Worm (Caenorhabditis elegans) whole organism, L2 larva: Measurements from ENCODE around the gene idpc-3.

Source experiments
- C34F6.9 ChIP-seq: fragments of 150-350 bp; optimal IDR thresholded peaks from 2 replicates; lab custom pipeline; 2014; ENCODE audit warnings: missing biosample characterization, missing genetic modification characterization
- F13H6.1 ChIP-seq: sonication (generic microtip); optimal IDR thresholded peaks from 2 replicates; lab custom pipeline; 2016; ENCODE audit warnings: missing genetic modification characterization, missing compliant biosample characterization
- Y55F3AM.14 ChIP-seq: fragments of 200-800 bp; sonication (Bioruptor generic); optimal IDR thresholded peaks from 2 replicates; lab custom pipeline; 2018; ENCODE audit warnings: mild to moderate bottlenecking, missing genetic modification characterization, missing compliant biosample characterization
- ZK546.5 ChIP-seq: sonication (generic microtip); optimal IDR thresholded peaks from 2 replicates; lab custom pipeline; 2017; ENCODE audit warnings: missing biosample characterization, missing genetic modification characterization
- alr-1 ChIP-seq: fragments of 150-350 bp; optimal IDR thresholded peaks from 2 replicates; lab custom pipeline; 2014; ENCODE audit warnings: missing biosample characterization, missing genetic modification characterization
- aly-2 ChIP-seq: fragments of 150-350 bp; optimal IDR thresholded peaks from 2 replicates; lab custom pipeline; 2014; ENCODE audit warnings: missing biosample characterization, missing genetic modification characterization
- ceh-82 ChIP-seq: fragments of 150-350 bp; optimal IDR thresholded peaks from 2 replicates; lab custom pipeline; 2014; ENCODE audit warnings: missing biosample characterization, missing genetic modification characterization
- crh-2 ChIP-seq: sonication (generic microtip); optimal IDR thresholded peaks from 2 replicates; lab custom pipeline; 2017; ENCODE audit warnings: missing biosample characterization, missing genetic modification characterization
- dmd-4 ChIP-seq: sonication (generic microtip); optimal IDR thresholded peaks from 2 replicates; lab custom pipeline; 2017; ENCODE audit warnings: missing biosample characterization, missing genetic modification characterization
- elt-1 ChIP-seq: fragments of 150-350 bp; optimal IDR thresholded peaks from 2 replicates; lab custom pipeline; 2014; ENCODE audit warnings: missing biosample characterization, missing genetic modification characterization
- elt-3 ChIP-seq: sonication (generic microtip); optimal IDR thresholded peaks from 2 replicates; lab custom pipeline; 2017; ENCODE audit warnings: missing biosample characterization, missing genetic modification characterization
- fos-1 ChIP-seq: fragments of 150-350 bp; optimal IDR thresholded peaks from 2 replicates; lab custom pipeline; 2014; ENCODE audit warnings: missing biosample characterization, missing genetic modification characterization
- gmeb-1 ChIP-seq: fragments of 150-350 bp; optimal IDR thresholded peaks from 2 replicates; lab custom pipeline; 2014; ENCODE audit warnings: missing biosample characterization, missing genetic modification characterization
- lin-11 ChIP-seq: fragments of 150-350 bp; sonication (generic microtip); optimal IDR thresholded peaks from 2 replicates; lab custom pipeline; 2014; ENCODE audit warnings: missing biosample characterization, missing genetic modification characterization, inconsistent platforms, mixed read lengths
- lin-39 ChIP-seq: fragments of 150-350 bp; optimal IDR thresholded peaks from 2 replicates; lab custom pipeline; 2014; ENCODE audit warnings: missing biosample characterization, missing genetic modification reagents, missing genetic modification characterization
- mab-5 ChIP-seq: fragments of 150-350 bp; optimal IDR thresholded peaks from 2 replicates; lab custom pipeline; 2014; ENCODE audit warnings: missing biosample characterization, missing genetic modification characterization
- mbf-1 ChIP-seq: sonication (generic microtip); optimal IDR thresholded peaks from 2 replicates; lab custom pipeline; 2017; ENCODE audit warnings: missing biosample characterization, missing genetic modification characterization
- mdl-1 ChIP-seq, 2 experiments: fragments of 150-350 bp in 1 of 2; sonication (generic microtip) in 1 of 2; optimal IDR thresholded peaks; 2 replicates each; lab custom pipeline; 2017; ENCODE audit warnings: missing biosample characterization in 2 of 2, missing genetic modification characterization in 2 of 2
- nhr-11 ChIP-seq: fragments of 150-350 bp; optimal IDR thresholded peaks from 2 replicates; lab custom pipeline; 2014; ENCODE audit warnings: missing biosample characterization, missing genetic modification characterization
- nhr-12 ChIP-seq: fragments of 150-350 bp; optimal IDR thresholded peaks from 2 replicates; lab custom pipeline; 2014; ENCODE audit warnings: missing biosample characterization, missing genetic modification characterization
- nhr-21 ChIP-seq: fragments of 150-350 bp; optimal IDR thresholded peaks from 2 replicates; lab custom pipeline; 2014; ENCODE audit warnings: missing biosample characterization, missing genetic modification characterization
- nhr-23 ChIP-seq: fragments of 150-350 bp; optimal IDR thresholded peaks from 2 replicates; lab custom pipeline; 2014; ENCODE audit warnings: missing biosample characterization, missing genetic modification reagents, missing genetic modification characterization
- nhr-237 ChIP-seq: fragments of 150-350 bp; optimal IDR thresholded peaks from 2 replicates; lab custom pipeline; 2014; ENCODE audit warnings: missing biosample characterization, missing genetic modification characterization
- nhr-25 ChIP-seq: fragments of 150-350 bp; sonication (generic microtip); optimal IDR thresholded peaks from 3 replicates; lab custom pipeline; 2014; ENCODE audit warnings: missing biosample characterization, missing genetic modification characterization
- peb-1 ChIP-seq: fragments of 150-350 bp; optimal IDR thresholded peaks from 2 replicates; lab custom pipeline; 2014; ENCODE audit warnings: missing biosample characterization, missing genetic modification characterization
- skn-1 ChIP-seq: sonication (generic microtip); optimal IDR thresholded peaks from 2 replicates; lab custom pipeline; 2017; ENCODE audit warnings: missing biosample characterization, missing genetic modification characterization
- sma-3 ChIP-seq: sonication (generic microtip); optimal IDR thresholded peaks from 2 replicates; lab custom pipeline; 2016; ENCODE audit warnings: missing genetic modification reagents, missing genetic modification characterization, missing compliant biosample characterization
- sma-9 ChIP-seq, 2 experiments: fragments of 150-350 bp in 1 of 2; sonication (generic microtip) in 1 of 2; optimal IDR thresholded peaks; 2 replicates each; lab custom pipeline; 2014 to 2016; ENCODE audit warnings: missing genetic modification characterization in 2 of 2, mild to moderate bottlenecking in 1 of 2, missing biosample characterization in 1 of 2, missing compliant biosample characterization in 1 of 2, missing genetic modification reagents in 1 of 2, moderate library complexity in 1 of 2
- snpc-4 ChIP-seq: fragments of 150-350 bp; optimal IDR thresholded peaks from 2 replicates; lab custom pipeline; 2014; ENCODE audit warnings: missing biosample characterization, missing genetic modification characterization
- unc-39 ChIP-seq: fragments of 150-350 bp; optimal IDR thresholded peaks from 2 replicates; lab custom pipeline; 2014; ENCODE audit warnings: missing biosample characterization, missing genetic modification characterization
- unc-62 ChIP-seq: fragments of 150-350 bp; optimal IDR thresholded peaks from 2 replicates; lab custom pipeline; 2014; ENCODE audit warnings: missing biosample characterization, missing genetic modification reagents, missing genetic modification characterization
- zag-1 ChIP-seq: fragments of 150-350 bp; optimal IDR thresholded peaks from 2 replicates; lab custom pipeline; 2014; ENCODE audit warnings: missing biosample characterization, missing genetic modification characterization
- ztf-11 ChIP-seq: sonication (generic microtip); optimal IDR thresholded peaks from 2 replicates; lab custom pipeline; 2017; ENCODE audit warnings: missing biosample characterization, missing genetic modification characterization
- ztf-4 ChIP-seq: fragments of 150-350 bp; optimal IDR thresholded peaks from 2 replicates; lab custom pipeline; 2014; ENCODE audit warnings: missing biosample characterization, missing genetic modification characterization

The idpc-3 gene

ce11 chrV:9625604-9626446 is 3.2 kb downstream of the idpc-3 start, which contains the start of gene T06E4.7:
T06E4.7 (plus strand) TSS chrV:9626396.
- TF ChIP-seq lin-11 (tag; lab: Kevin White, UChicago) (no peak), crh-2 (tag; lab: Kevin White, UChicago) (no peak), lin-39 (tag; lab: Kevin White, UChicago) (no peak), fos-1 (no peak), mbf-1 (tag; lab: Kevin White, UChicago) (no peak), sma-3 (GFP tag; lab: Kevin White, UChicago) (no peak), Y55F3AM.14 (GFP tag; lab: Kevin White, UChicago) (no peak), unc-62 (GFP tag; lab: Kevin White, UChicago) (no peak), nhr-21 (tag; lab: Kevin White, UChicago) (no peak), sma-9 (GFP tag; optimal IDR thresholded peaks at IDR 0.05; lab: Kevin White, UChicago) (no peak), sma-9 (tag; optimal IDR thresholded peaks at IDR 0.05; lab: Kevin White, UChicago) (no peak), elt-3 (no peak), ceh-82 (tag; lab: Kevin White, UChicago) (no peak), nhr-11 (no peak), nhr-237 (tag; lab: Kevin White, UChicago) (no peak), nhr-23 (no peak), peb-1 (tag; lab: Kevin White, UChicago) (no peak), ztf-11 (tag; lab: Kevin White, UChicago) (no peak), F13H6.1 (tag; lab: Kevin White, UChicago) (no peak)

ce11 chrV:9625122-9625521 is 3.9 kb downstream of the idpc-3 start, which contains the start of gene idpc-4:
idpc-4 (plus strand) TSS chrV:9625422.
- TF ChIP-seq ztf-4 (tag; lab: Kevin White, UChicago) (no peak), alr-1 (tag; lab: Kevin White, UChicago) (no peak), nhr-25 (tag; lab: Kevin White, UChicago) (no peak), mdl-1 (tag; optimal IDR thresholded peaks at IDR 0.05; lab: Kevin White, UChicago) (no peak)

ce11 chrV:9622834-9623233 is 6.2 kb downstream of the idpc-3 start, which contains the start of gene idpc-5:
idpc-5 (minus strand) TSS chrV:9622934.
- TF ChIP-seq mab-5 (tag; lab: Kevin White, UChicago) (no peak), ZK546.5 (tag; lab: Kevin White, UChicago) (no peak), sma-9 (GFP tag; optimal IDR thresholded peaks at IDR 0.05; lab: Kevin White, UChicago) (no peak), sma-9 (tag; optimal IDR thresholded peaks at IDR 0.05; lab: Kevin White, UChicago) (no peak), C34F6.9 (no peak), peb-1 (tag; lab: Kevin White, UChicago) (no peak), zag-1 (tag; lab: Kevin White, UChicago) (no peak), unc-39 (no peak), unc-62 (GFP tag; lab: Kevin White, UChicago) (no peak), mdl-1 (tag; optimal IDR thresholded peaks at IDR 0.05; lab: Kevin White, UChicago) (no peak), lin-39 (tag; lab: Kevin White, UChicago) (no peak), ztf-4 (tag; lab: Kevin White, UChicago) (no peak)

DNA sequence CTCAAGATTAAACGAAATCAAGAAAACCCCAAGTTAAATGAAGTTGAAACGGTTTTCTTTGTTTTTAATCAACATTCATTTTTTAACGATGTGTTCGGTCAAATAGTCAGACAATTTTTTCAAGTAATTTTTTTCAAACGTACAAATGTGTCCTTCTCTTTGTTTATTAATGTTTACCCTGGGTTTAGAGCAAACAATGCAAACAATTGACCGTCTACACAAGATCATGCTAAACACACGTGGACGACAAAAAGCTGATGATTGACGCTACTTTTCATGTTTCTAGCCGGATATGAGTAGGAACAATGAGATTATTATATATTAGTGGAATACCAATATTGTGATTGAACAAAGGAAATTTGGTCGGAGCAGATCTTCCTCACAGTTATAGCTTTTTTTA is 7.6 kb downstream of the idpc-3 start:
- no peak for TF ChIP-seq nhr-12 (tag; lab: Kevin White, UChicago)
- no peak for TF ChIP-seq peb-1 (tag; lab: Kevin White, UChicago)
- TF ChIP-seq zag-1 (tag; lab: Kevin White, UChicago) = no peak
- no peak for TF ChIP-seq ztf-4 (tag; lab: Kevin White, UChicago)
- TF ChIP-seq skn-1 (tag; lab: Kevin White, UChicago) = no peak
- no peak for TF ChIP-seq lin-11 (tag; lab: Kevin White, UChicago)
- no peak for TF ChIP-seq gmeb-1 (tag; lab: Kevin White, UChicago)
- no peak for TF ChIP-seq aly-2 (tag; lab: Kevin White, UChicago)
- no peak for TF ChIP-seq elt-1 (tag; lab: Kevin White, UChicago)
- TF ChIP-seq snpc-4 (tag; lab: Kevin White, UChicago) = no peak
- no peak for TF ChIP-seq sma-9 (GFP tag; optimal IDR thresholded peaks at IDR 0.05; lab: Kevin White, UChicago)
- no peak for TF ChIP-seq sma-9 (tag; optimal IDR thresholded peaks at IDR 0.05; lab: Kevin White, UChicago)
- no peak for TF ChIP-seq dmd-4
- TF ChIP-seq ZK546.5 (tag; lab: Kevin White, UChicago) = no peak
